Worm (Caenorhabditis elegans) whole organism, L3 larva: ENCODE measurements around the gene F54D12.8.

ENCODE experiments used
- egl-27 ChIP-seq: sonication (generic microtip); optimal IDR thresholded peaks from 4 replicates; lab custom pipeline; 2017; ENCODE audit warnings: missing biosample characterization, missing genetic modification reagents, missing genetic modification characterization
- elt-2 ChIP-seq: sonication (generic microtip); optimal IDR thresholded peaks from 2 replicates; lab custom pipeline; 2016; ENCODE audit warnings: missing genetic modification reagents, mild to moderate bottlenecking, missing genetic modification characterization, missing compliant biosample characterization
- elt-3 ChIP-seq, 3 experiments: fragments of 150-350 bp in 1 of 3; sonication (generic microtip) in 2 of 3; optimal IDR thresholded peaks; 2 replicates in 2 of 3; 4 replicates in 1 of 3; lab custom pipeline; 2014 to 2017; ENCODE audit warnings: missing biosample characterization in 3 of 3, missing genetic modification characterization in 3 of 3
- fkh-10 ChIP-seq: sonication (generic microtip); optimal IDR thresholded peaks from 2 replicates; lab custom pipeline; 2017; ENCODE audit warnings: missing biosample characterization, missing genetic modification reagents, missing genetic modification characterization
- fkh-2 ChIP-seq: fragments of 150-350 bp; optimal IDR thresholded peaks from 2 replicates; lab custom pipeline; 2014; ENCODE audit warnings: missing biosample characterization, missing genetic modification reagents, missing genetic modification characterization
- fos-1 ChIP-seq: fragments of 150-350 bp; optimal IDR thresholded peaks from 2 replicates; lab custom pipeline; 2014; ENCODE audit warnings: missing biosample characterization, missing genetic modification characterization
- jun-1 ChIP-seq: fragments of 150-350 bp; optimal IDR thresholded peaks from 2 replicates; lab custom pipeline; 2014; ENCODE audit warnings: missing biosample characterization, missing genetic modification reagents, missing genetic modification characterization
- lsy-12 ChIP-seq: sonication (generic microtip); optimal IDR thresholded peaks from 2 replicates; lab custom pipeline; 2016; ENCODE audit warnings: mild to moderate bottlenecking, missing genetic modification characterization, missing compliant biosample characterization
- mml-1 ChIP-seq: fragments of 150-350 bp; sonication (generic microtip); optimal IDR thresholded peaks from 3 replicates; lab custom pipeline; 2014; ENCODE audit warnings: missing biosample characterization, missing genetic modification characterization
- nfya-1 ChIP-seq: sonication (generic microtip); optimal IDR thresholded peaks from 2 replicates; lab custom pipeline; 2017; ENCODE audit warnings: missing genetic modification characterization, mild to moderate bottlenecking, missing compliant biosample characterization, antibody characterized with exemption, moderate library complexity; ENCODE audit not compliant: insufficient read depth
- nhr-11 ChIP-seq: fragments of 150-350 bp; optimal IDR thresholded peaks from 2 replicates; lab custom pipeline; 2014; ENCODE audit warnings: missing biosample characterization, missing genetic modification characterization
- nhr-23 ChIP-seq: fragments of 150-350 bp; optimal IDR thresholded peaks from 2 replicates; lab custom pipeline; 2014; ENCODE audit warnings: missing biosample characterization, missing genetic modification reagents, missing genetic modification characterization
- nhr-237 ChIP-seq: fragments of 150-350 bp; optimal IDR thresholded peaks from 2 replicates; lab custom pipeline; 2014; ENCODE audit warnings: missing biosample characterization, missing genetic modification characterization
- nhr-25 ChIP-seq: sonication (generic microtip); optimal IDR thresholded peaks from 2 replicates; lab custom pipeline; 2017; ENCODE audit warnings: missing biosample characterization, missing genetic modification characterization
- nhr-28 ChIP-seq: fragments of 150-350 bp; optimal IDR thresholded peaks from 2 replicates; lab custom pipeline; 2014; ENCODE audit warnings: missing biosample characterization, missing genetic modification characterization
- nhr-67 ChIP-seq: fragments of 150-350 bp; optimal IDR thresholded peaks from 2 replicates; lab custom pipeline; 2014; ENCODE audit warnings: missing biosample characterization, missing genetic modification characterization
- nhr-76 ChIP-seq: fragments of 150-350 bp; sonication (generic microtip); optimal IDR thresholded peaks from 5 replicates; lab custom pipeline; 2014; ENCODE audit warnings: missing biosample characterization, missing genetic modification characterization
- pha-4 ChIP-seq: fragments of 150-350 bp; optimal IDR thresholded peaks from 2 replicates; lab custom pipeline; 2014; ENCODE audit warnings: missing biosample characterization, missing genetic modification reagents, missing genetic modification characterization
- pqm-1 ChIP-seq: fragments of 150-350 bp; optimal IDR thresholded peaks from 2 replicates; lab custom pipeline; 2017; ENCODE audit warnings: missing biosample characterization, missing genetic modification characterization, inconsistent platforms
- skn-1 ChIP-seq: fragments of 150-350 bp; optimal IDR thresholded peaks from 2 replicates; lab custom pipeline; 2014; ENCODE audit warnings: missing biosample characterization, missing genetic modification characterization
- ztf-4 ChIP-seq: fragments of 150-350 bp; optimal IDR thresholded peaks from 2 replicates; lab custom pipeline; 2014; ENCODE audit warnings: missing biosample characterization, missing genetic modification characterization

The F54D12.8 gene

DNA sequence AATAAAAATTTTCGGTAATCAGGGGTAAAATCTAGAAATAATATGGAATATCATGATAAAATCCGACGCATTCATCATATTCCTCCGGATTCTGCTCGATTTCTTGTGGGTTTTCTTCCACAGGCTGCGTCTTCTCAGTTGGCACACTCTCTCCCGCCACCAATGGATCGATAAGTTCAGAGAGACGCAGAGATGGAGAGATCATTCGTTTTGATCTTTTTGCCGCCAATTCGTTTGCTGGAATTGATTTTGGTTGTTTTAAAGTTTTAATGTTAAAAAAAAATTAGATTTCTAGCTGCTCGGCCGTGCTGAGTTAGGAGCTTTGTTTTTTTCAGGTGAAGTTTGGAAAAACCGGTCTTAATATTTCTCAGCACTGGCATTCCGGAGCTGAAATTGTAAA lies 40.6 kb downstream of the F54D12.8 start:
- no peak for TF ChIP-seq skn-1 (tag; lab: Kevin White, UChicago)
- no peak for TF ChIP-seq fkh-2 (tag; lab: Kevin White, UChicago)
- TF ChIP-seq egl-27 (tag; lab: Kevin White, UChicago) = no peak
- TF ChIP-seq mml-1 (tag; lab: Kevin White, UChicago) = no peak
- no peak for TF ChIP-seq nfya-1 (tag; lab: Kevin White, UChicago)
- TF ChIP-seq nhr-28 = no peak
- TF ChIP-seq fos-1 (tag; lab: Kevin White, UChicago) = no peak
- TF ChIP-seq nhr-67 (tag; lab: Kevin White, UChicago) = no peak
- no peak for TF ChIP-seq ztf-4
- TF ChIP-seq pha-4 (tag; lab: Kevin White, UChicago) = no peak
- no peak for TF ChIP-seq nhr-237 (tag; lab: Kevin White, UChicago)
- no peak for TF ChIP-seq nhr-23 (tag; lab: Kevin White, UChicago)
- no peak for TF ChIP-seq nhr-76
- no peak for TF ChIP-seq lsy-12 (tag; lab: Kevin White, UChicago)
- TF ChIP-seq, all 47 proteins: peak for 0

ce11 chrII:1355480-1355879 lies 42.4 kb downstream of the F54D12.8 start, which contains the start of gene C13A10.1:
C13A10.1 (minus strand) TSS chrII:1355649.
- TF ChIP-seq elt-3 (tag; optimal IDR thresholded peaks at IDR 0.05; lab: Kevin White, UChicago) = no peak
- TF ChIP-seq lsy-12 (tag; lab: Kevin White, UChicago) = no peak
- no peak for TF ChIP-seq mml-1 (tag; lab: Kevin White, UChicago)
- peak; percentile 26 for TF ChIP-seq pqm-1 (tag; lab: Kevin White, UChicago)
- no peak for TF ChIP-seq nhr-11 (tag; lab: Kevin White, UChicago)
- peak; percentile 54 for TF ChIP-seq elt-2 (tag; lab: Kevin White, UChicago)
- TF ChIP-seq skn-1 (tag; lab: Kevin White, UChicago) = no peak
- TF ChIP-seq jun-1 = no peak
- TF ChIP-seq nhr-25 = no peak
- TF ChIP-seq egl-27 (tag; lab: Kevin White, UChicago) = no peak
- no peak for TF ChIP-seq nhr-76
- TF ChIP-seq fkh-10 (GFP tag; lab: Kevin White, UChicago) = no peak
